Worm (Caenorhabditis elegans) whole organism, L1 larva: ENCODE results near the gene cpg-8.

Experiments
- C16A3.4 ChIP-seq: fragments of 150-350 bp; optimal IDR thresholded peaks from 2 replicates; lab custom pipeline; 2014; ENCODE audit warnings: missing biosample characterization, missing genetic modification characterization
- C34B4.2 ChIP-seq: sonication (generic microtip); optimal IDR thresholded peaks from 2 replicates; lab custom pipeline; 2017; ENCODE audit warnings: mild to moderate bottlenecking, missing genetic modification characterization, missing compliant biosample characterization
- F16B12.6 ChIP-seq: fragments of 150-350 bp; optimal IDR thresholded peaks from 2 replicates; lab custom pipeline; 2014; ENCODE audit warnings: missing biosample characterization, missing genetic modification characterization
- Y116A8C.19 ChIP-seq: sonication (generic microtip); optimal IDR thresholded peaks from 2 replicates; lab custom pipeline; 2016; ENCODE audit warnings: missing compliant biosample characterization, missing genetic modification characterization, borderline replicate concordance
- aha-1 ChIP-seq: fragments of 150-350 bp; optimal IDR thresholded peaks from 2 replicates; lab custom pipeline; 2014; ENCODE audit warnings: missing biosample characterization, missing genetic modification characterization
- aly-2 ChIP-seq: fragments of 150-350 bp; optimal IDR thresholded peaks from 2 replicates; lab custom pipeline; 2014; ENCODE audit warnings: missing biosample characterization, missing genetic modification characterization
- ceh-8 ChIP-seq: fragments of 200-800 bp; sonication (Bioruptor generic); optimal IDR thresholded peaks from 2 replicates; lab custom pipeline; 2018; ENCODE audit warnings: mild to moderate bottlenecking, missing genetic modification characterization, moderate library complexity, missing compliant biosample characterization
- ceh-88 ChIP-seq: fragments of 200-800 bp; sonication (Bioruptor generic); IDR thresholded peaks from 2 replicates; pipeline ENCODE4 v1.3.6; 2022; ENCODE audit warnings: missing genetic modification characterization, missing compliant biosample characterization
- efl-1 ChIP-seq, 4 experiments: fragments of 150-350 bp; optimal IDR thresholded peaks in 3 of 4; peaks in 1 of 4; 1 replicate in 1 of 4; 2 replicates in 3 of 4; lab custom pipeline; 2014; ENCODE audit warnings: missing biosample characterization in 2 of 4, missing genetic modification characterization in 2 of 4, missing genetic modification reagents in 2 of 4
- efl-3 ChIP-seq: fragments of 200-800 bp; sonication (Bioruptor generic); optimal IDR thresholded peaks from 2 replicates; lab custom pipeline; 2018; ENCODE audit warnings: mild to moderate bottlenecking, missing genetic modification characterization, missing compliant biosample characterization
- egl-13 ChIP-seq: sonication (generic microtip); optimal IDR thresholded peaks from 2 replicates; lab custom pipeline; 2016; ENCODE audit warnings: missing genotype, missing genetic modification reagents, missing genetic modification characterization, missing compliant biosample characterization
- elt-2 ChIP-seq: sonication (generic microtip); optimal IDR thresholded peaks from 2 replicates; lab custom pipeline; 2016; ENCODE audit warnings: missing genetic modification characterization, mild to moderate bottlenecking, inconsistent platforms, missing compliant biosample characterization, missing genetic modification reagents
- elt-3 ChIP-seq, 6 experiments: fragments of 150-350 bp in 1 of 6; sonication (generic microtip); optimal IDR thresholded peaks; 2 replicates each; lab custom pipeline; 2017 to 2018; ENCODE audit warnings: missing biosample characterization in 6 of 6, missing genetic modification characterization in 6 of 6, inconsistent platforms in 1 of 6
- ets-5 ChIP-seq: fragments of 200-800 bp; sonication (Bioruptor generic); IDR thresholded peaks from 2 replicates; pipeline ENCODE4 v1.3.6; 2022; ENCODE audit warnings: missing genetic modification characterization, missing compliant biosample characterization
- hlh-17 ChIP-seq: fragments of 200-800 bp; sonication (Bioruptor generic); optimal IDR thresholded peaks from 2 replicates; lab custom pipeline; 2018; ENCODE audit warnings: missing genetic modification characterization, mild to moderate bottlenecking, missing compliant biosample characterization, moderate library complexity, borderline replicate concordance
- hlh-4 ChIP-seq: sonication (generic microtip); optimal IDR thresholded peaks from 2 replicates; lab custom pipeline; 2016; ENCODE audit warnings: mild to moderate bottlenecking, missing genetic modification characterization, missing compliant biosample characterization
- isw-1 ChIP-seq: fragments of 200-800 bp; sonication (Bioruptor generic); IDR thresholded peaks from 2 replicates; pipeline ENCODE4 v1.3.6; 2022; ENCODE audit warnings: missing genetic modification characterization, missing compliant biosample characterization
- jun-1 ChIP-seq: fragments of 150-350 bp; optimal IDR thresholded peaks from 2 replicates; lab custom pipeline; 2014; ENCODE audit warnings: missing biosample characterization, missing genetic modification reagents, missing genetic modification characterization
- lin-15B ChIP-seq: fragments of 150-350 bp; sonication (generic microtip); optimal IDR thresholded peaks from 3 replicates; lab custom pipeline; 2014; ENCODE audit warnings: missing biosample characterization, missing genetic modification characterization
- lin-35 ChIP-seq, 2 experiments: fragments of 150-350 bp; optimal IDR thresholded peaks; 2 replicates each; lab custom pipeline; 2014; ENCODE audit warnings: missing biosample characterization in 2 of 2, missing genetic modification characterization in 2 of 2, missing genetic modification reagents in 2 of 2
- lsy-2 ChIP-seq, 2 experiments: fragments of 150-350 bp; optimal IDR thresholded peaks; 2 replicates each; lab custom pipeline; 2014; ENCODE audit warnings: missing biosample characterization in 2 of 2, missing genetic modification characterization in 2 of 2
- mdl-1 ChIP-seq, 2 experiments: fragments of 150-350 bp; optimal IDR thresholded peaks; 2 replicates each; lab custom pipeline; 2014 to 2017; ENCODE audit warnings: missing biosample characterization in 2 of 2, missing genetic modification characterization in 2 of 2, inconsistent platforms in 1 of 2
- mef-2 ChIP-seq: fragments of 150-350 bp; optimal IDR thresholded peaks from 2 replicates; lab custom pipeline; 2014; ENCODE audit warnings: missing biosample characterization, missing genetic modification characterization
- nhr-11 ChIP-seq: fragments of 150-350 bp; optimal IDR thresholded peaks from 2 replicates; lab custom pipeline; 2014; ENCODE audit warnings: missing biosample characterization, missing genetic modification characterization
- nhr-12 ChIP-seq: sonication (generic microtip); optimal IDR thresholded peaks from 2 replicates; lab custom pipeline; 2017; ENCODE audit warnings: missing biosample characterization, missing genetic modification characterization
- nhr-20 ChIP-seq: sonication (generic microtip); optimal IDR thresholded peaks from 2 replicates; lab custom pipeline; 2016; ENCODE audit warnings: mild to moderate bottlenecking, missing genetic modification characterization, missing compliant biosample characterization
- nhr-237 ChIP-seq: fragments of 150-350 bp; optimal IDR thresholded peaks from 2 replicates; lab custom pipeline; 2014; ENCODE audit warnings: missing biosample characterization, missing genetic modification characterization
- nhr-28 ChIP-seq: fragments of 150-350 bp; optimal IDR thresholded peaks from 2 replicates; lab custom pipeline; 2014; ENCODE audit warnings: missing biosample characterization, missing genetic modification characterization
- nhr-47 ChIP-seq: sonication (generic microtip); optimal IDR thresholded peaks from 2 replicates; lab custom pipeline; 2016; ENCODE audit warnings: mild to moderate bottlenecking, missing genetic modification characterization, moderate library complexity, missing compliant biosample characterization
- nhr-71 ChIP-seq: sonication (generic microtip); optimal IDR thresholded peaks from 2 replicates; lab custom pipeline; 2016; ENCODE audit warnings: mild to moderate bottlenecking, missing genetic modification characterization, moderate library complexity, missing compliant biosample characterization
- nhr-76 ChIP-seq: sonication (generic microtip); optimal IDR thresholded peaks from 2 replicates; lab custom pipeline; 2017; ENCODE audit warnings: missing biosample characterization, missing genetic modification characterization
- nhr-84 ChIP-seq: sonication (generic microtip); optimal IDR thresholded peaks from 2 replicates; lab custom pipeline; 2017; ENCODE audit warnings: missing biosample characterization, missing genetic modification characterization
- nhr-90 ChIP-seq: sonication (generic microtip); optimal IDR thresholded peaks from 2 replicates; lab custom pipeline; 2016; ENCODE audit warnings: mild to moderate bottlenecking, missing genetic modification characterization, missing compliant biosample characterization; ENCODE audit not compliant: poor library complexity
- pax-3 ChIP-seq: fragments of 200-800 bp; sonication (Bioruptor generic); optimal IDR thresholded peaks from 2 replicates; lab custom pipeline; 2018; ENCODE audit warnings: mild to moderate bottlenecking, missing genetic modification characterization, moderate library complexity, missing compliant biosample characterization
- pqm-1 ChIP-seq: sonication (generic microtip); optimal IDR thresholded peaks from 3 replicates; lab custom pipeline; 2017; ENCODE audit warnings: missing biosample characterization, missing genetic modification characterization
- skn-1 ChIP-seq: fragments of 150-350 bp; optimal IDR thresholded peaks from 2 replicates; lab custom pipeline; 2014; ENCODE audit warnings: missing biosample characterization, missing genetic modification characterization
- snpc-4 ChIP-seq: fragments of 150-350 bp; optimal IDR thresholded peaks from 2 replicates; lab custom pipeline; 2014; ENCODE audit warnings: missing biosample characterization, missing genetic modification characterization
- sptf-1 ChIP-seq: fragments of 150-350 bp; optimal IDR thresholded peaks from 2 replicates; lab custom pipeline; 2014; ENCODE audit warnings: missing biosample characterization, missing genetic modification characterization
- tlp-1 ChIP-seq: fragments of 150-350 bp; optimal IDR thresholded peaks from 2 replicates; lab custom pipeline; 2014; ENCODE audit warnings: missing biosample characterization, missing genetic modification characterization
- unc-30 ChIP-seq: sonication (generic microtip); optimal IDR thresholded peaks from 2 replicates; lab custom pipeline; 2017; ENCODE audit warnings: missing biosample characterization, missing genetic modification characterization
- unc-62 ChIP-seq: fragments of 150-350 bp; optimal IDR thresholded peaks from 2 replicates; lab custom pipeline; 2014; ENCODE audit warnings: missing biosample characterization, missing genetic modification reagents, missing genetic modification characterization
- xbp-1 ChIP-seq: sonication (generic microtip); optimal IDR thresholded peaks from 2 replicates; lab custom pipeline; 2016; ENCODE audit warnings: missing genetic modification characterization, missing compliant biosample characterization
- zag-1 ChIP-seq: fragments of 150-350 bp; optimal IDR thresholded peaks from 2 replicates; lab custom pipeline; 2014; ENCODE audit warnings: missing biosample characterization, missing genetic modification characterization
- zip-4 ChIP-seq: fragments of 200-800 bp; sonication (Bioruptor generic); optimal IDR thresholded peaks from 2 replicates; lab custom pipeline; 2018; ENCODE audit warnings: mild to moderate bottlenecking, missing genetic modification characterization, moderate library complexity, missing compliant biosample characterization
- ztf-11 ChIP-seq, 2 experiments: sonication (generic microtip); optimal IDR thresholded peaks; 2 replicates each; lab custom pipeline; 2016 to 2017; ENCODE audit warnings: missing genetic modification characterization in 2 of 2, missing biosample characterization in 1 of 2, missing compliant biosample characterization in 1 of 2

The cpg-8 gene

ce11 chrV:4668636-4669035, 23.6 kb downstream of the cpg-8 start, which contains the start of gene srx-77:
Gene srx-77, minus strand, starts transcription at chrV:4668736.
- TF ChIP-seq ceh-88 (GFP tag; lab: Robert Waterston, UW) (no peak), ets-5 (GFP tag; lab: Robert Waterston, UW) (no peak), pax-3 (no peak), mef-2 (no peak), jun-1 (tag; lab: Kevin White, UChicago) (no peak), mdl-1 (tag; optimal IDR thresholded peaks at IDR 0.05; lab: Kevin White, UChicago) (no peak), nhr-90 (tag; lab: Kevin White, UChicago) (no peak), tlp-1 (tag; lab: Kevin White, UChicago) (no peak), nhr-237 (tag; lab: Kevin White, UChicago) (no peak), lsy-2 (tag; optimal IDR thresholded peaks at IDR 0.05; lab: Kevin White, UChicago) (no peak), ceh-8 (GFP tag; lab: Kevin White, UChicago) (no peak)

- no peak for TF ChIP-seq nhr-12 (tag; lab: Kevin White, UChicago)
- TF ChIP-seq nhr-47 (tag; lab: Kevin White, UChicago): no peak
- no peak for TF ChIP-seq aha-1 (tag; lab: Kevin White, UChicago)
- TF ChIP-seq lsy-2 (tag; optimal IDR thresholded peaks at IDR 0.05; lab: Kevin White, UChicago): no peak
- TF ChIP-seq nhr-11 (tag; lab: Kevin White, UChicago): no peak
- no peak for TF ChIP-seq nhr-237 (tag; lab: Kevin White, UChicago)
- no peak for TF ChIP-seq efl-1 (optimal IDR thresholded peaks at IDR 0.05; lab: Kevin White, UChicago)
- TF ChIP-seq efl-1 (GFP tag; optimal IDR thresholded peaks at IDR 0.05 in 1 of 2; lab: Kevin White, UChicago): no peak
- no peak for TF ChIP-seq skn-1 (tag; lab: Kevin White, UChicago)
- no peak for TF ChIP-seq C16A3.4 (tag; lab: Kevin White, UChicago)
- TF ChIP-seq elt-3 (tag; optimal IDR thresholded peaks at IDR 0.05; lab: Kevin White, UChicago): no peak
- TF ChIP-seq mdl-1 (tag; optimal IDR thresholded peaks at IDR 0.05; lab: Kevin White, UChicago): no peak
- TF ChIP-seq ztf-11 (tag; optimal IDR thresholded peaks at IDR 0.05; lab: Kevin White, UChicago): no peak
- no peak for TF ChIP-seq snpc-4 (tag; lab: Kevin White, UChicago)
- TF ChIP-seq hlh-17 (GFP tag; lab: Kevin White, UChicago): no peak
- TF ChIP-seq elt-2 (tag; lab: Kevin White, UChicago): no peak
- no peak for TF ChIP-seq nhr-20
- TF ChIP-seq pax-3: no peak
Observed at ce11 chrV:4667062-4667461, 25.2 kb downstream of the cpg-8 start.

DNA sequence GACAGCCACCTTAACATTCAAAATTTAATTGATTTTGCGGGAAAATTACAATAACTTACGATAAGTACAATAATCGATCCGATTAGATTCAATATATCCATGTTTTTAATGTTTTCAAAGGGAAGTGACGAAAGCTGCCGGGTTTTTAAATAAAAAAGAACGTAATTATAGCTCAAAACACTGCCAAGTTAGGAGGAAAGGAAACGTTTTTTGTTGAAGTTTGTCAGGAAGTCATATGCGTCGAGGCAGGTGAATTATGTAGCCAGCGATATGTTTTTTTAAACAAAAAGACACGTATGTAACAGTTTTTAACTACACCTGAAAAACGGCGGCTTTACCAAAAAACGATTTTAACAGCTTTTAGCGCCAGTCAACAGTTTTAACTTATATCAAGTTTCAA, 26.6 kb downstream of the cpg-8 start, which contains the start of gene srx-73:
Gene srx-73 (minus strand): TSS at position 101 of the 400 bp plus-strand sequence.
- no peak for TF ChIP-seq unc-62
- TF ChIP-seq nhr-84 (tag; lab: Kevin White, UChicago): no peak

DNA sequence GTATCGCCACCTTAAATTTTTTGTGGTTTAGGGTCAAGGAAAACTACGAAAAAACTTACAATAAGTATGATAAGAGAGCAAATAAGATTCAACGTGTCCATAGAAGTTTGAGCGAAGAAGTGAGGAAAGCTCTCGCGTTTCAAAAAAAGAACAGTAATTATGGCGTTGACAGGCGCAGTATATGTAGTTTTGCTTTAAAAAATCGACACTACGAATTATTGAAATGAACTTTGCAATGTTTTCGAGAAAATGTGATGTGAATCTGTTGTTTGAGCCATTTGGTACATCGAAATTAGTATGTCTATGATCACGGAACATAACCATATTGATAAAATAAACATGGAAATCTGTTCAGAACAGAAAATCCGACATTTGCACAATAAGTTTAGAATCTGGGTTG, 29.8 kb downstream of the cpg-8 start, which contains the start of gene srx-74:
Gene srx-74 (minus strand): TSS at position 101 of the 400 bp plus-strand sequence.
- TF ChIP-seq ceh-88 (GFP tag; lab: Robert Waterston, UW): no peak
- TF ChIP-seq nhr-71: no peak
- TF ChIP-seq pax-3: no peak
- TF ChIP-seq nhr-11 (tag; lab: Kevin White, UChicago): no peak
- no peak for TF ChIP-seq sptf-1 (tag; lab: Kevin White, UChicago)
- no peak for TF ChIP-seq skn-1 (tag; lab: Kevin White, UChicago)
- no peak for TF ChIP-seq ceh-8 (GFP tag; lab: Kevin White, UChicago)
- no peak for TF ChIP-seq C34B4.2
- no peak for TF ChIP-seq lin-15B
- no peak for TF ChIP-seq F16B12.6 (tag; lab: Kevin White, UChicago)
- TF ChIP-seq nhr-76: no peak
- no peak for TF ChIP-seq nhr-47 (tag; lab: Kevin White, UChicago)
- TF ChIP-seq isw-1 (GFP tag; lab: Robert Waterston, UW): no peak
- no peak for TF ChIP-seq zag-1

DNA sequence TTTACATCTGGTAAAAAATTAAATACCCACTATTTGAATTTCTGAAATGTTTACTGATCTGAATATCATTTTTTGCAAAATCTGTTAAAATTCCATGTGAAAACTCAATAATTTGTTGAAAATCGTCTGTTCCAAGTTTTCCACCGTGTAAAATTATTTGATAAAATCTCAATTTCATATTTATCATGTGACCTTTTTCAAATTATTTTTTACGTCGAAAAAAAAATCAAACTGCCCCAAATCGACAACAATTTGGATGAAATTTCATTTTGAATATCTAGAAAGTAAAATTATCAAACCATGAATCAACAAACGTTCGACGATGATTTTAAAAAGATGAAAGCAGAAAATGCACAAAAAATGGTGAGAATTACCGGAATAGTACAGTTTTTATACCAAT, 37.1 kb downstream of the cpg-8 start, which contains the start of gene F41F3.9:
Gene F41F3.9 (plus strand): TSS at position 301 of the 400 bp plus-strand sequence.
- TF ChIP-seq zip-4 (GFP tag; lab: Kevin White, UChicago) (no peak), Y116A8C.19 (no peak), hlh-4 (tag; lab: Kevin White, UChicago) (no peak), hlh-17 (GFP tag; lab: Kevin White, UChicago) (no peak), isw-1 (GFP tag; lab: Robert Waterston, UW) (no peak), mef-2 (no peak), efl-3 (GFP tag; lab: Kevin White, UChicago) (no peak), aly-2 (tag; lab: Kevin White, UChicago) (no peak), xbp-1 (tag; lab: Kevin White, UChicago) (no peak), lin-35 (GFP tag; optimal IDR thresholded peaks at IDR 0.05; lab: Kevin White, UChicago) (no peak), unc-30 (tag; lab: Kevin White, UChicago) (no peak), egl-13 (tag; lab: Kevin White, UChicago) (no peak), nhr-12 (tag; lab: Kevin White, UChicago) (no peak), pqm-1 (tag; lab: Kevin White, UChicago) (no peak), nhr-84 (tag; lab: Kevin White, UChicago) (no peak), nhr-28 (tag; lab: Kevin White, UChicago) (no peak)
